Fruit fly (Drosophila melanogaster): ENCODE measurements around the gene TTLL1B.

TTLL1B gene

DNA sequence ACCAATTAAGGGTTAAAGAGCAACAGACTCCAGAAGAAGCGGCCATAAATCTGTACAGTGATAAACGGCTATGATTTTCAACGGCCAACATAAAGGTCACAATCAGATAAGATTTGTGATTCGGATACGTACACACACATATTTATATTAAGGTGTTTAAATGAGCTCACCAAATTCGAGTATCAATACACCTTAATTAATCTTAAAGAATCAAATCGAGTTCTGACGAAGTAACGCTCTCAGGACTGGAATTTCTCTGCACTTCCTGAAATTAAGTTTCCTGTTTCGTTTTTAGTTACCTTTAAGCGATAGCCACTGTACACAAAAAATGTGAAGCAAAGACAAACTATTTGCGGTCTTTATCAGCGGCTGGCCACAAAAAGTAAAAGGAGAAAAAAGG, 24.2 kb upstream of the TTLL1B start (continued):
- TF ChIP-seq gem (tag; optimal IDR thresholded peaks at IDR 0.05) (peak; percentile 34), Gug (GFP tag; IDR thresholded peaks at IDR 0.05) (peak; percentile 4; the same call in 1 of the 4 replicates), Hr78 (GFP tag; optimal IDR thresholded peaks at IDR 0.05) (peak in 1 of 2 experiments; percentile 2), row (GFP tag; IDR thresholded peaks at IDR 0.05) (peak; percentile 46; the same call in 2 of the 3 replicates), Blimp-1 (GFP tag; optimal IDR thresholded peaks at IDR 0.05) (peak; percentile 18), CG2712 (tag; optimal IDR thresholded peaks at IDR 0.05) (peak; percentile 48)

DNA sequence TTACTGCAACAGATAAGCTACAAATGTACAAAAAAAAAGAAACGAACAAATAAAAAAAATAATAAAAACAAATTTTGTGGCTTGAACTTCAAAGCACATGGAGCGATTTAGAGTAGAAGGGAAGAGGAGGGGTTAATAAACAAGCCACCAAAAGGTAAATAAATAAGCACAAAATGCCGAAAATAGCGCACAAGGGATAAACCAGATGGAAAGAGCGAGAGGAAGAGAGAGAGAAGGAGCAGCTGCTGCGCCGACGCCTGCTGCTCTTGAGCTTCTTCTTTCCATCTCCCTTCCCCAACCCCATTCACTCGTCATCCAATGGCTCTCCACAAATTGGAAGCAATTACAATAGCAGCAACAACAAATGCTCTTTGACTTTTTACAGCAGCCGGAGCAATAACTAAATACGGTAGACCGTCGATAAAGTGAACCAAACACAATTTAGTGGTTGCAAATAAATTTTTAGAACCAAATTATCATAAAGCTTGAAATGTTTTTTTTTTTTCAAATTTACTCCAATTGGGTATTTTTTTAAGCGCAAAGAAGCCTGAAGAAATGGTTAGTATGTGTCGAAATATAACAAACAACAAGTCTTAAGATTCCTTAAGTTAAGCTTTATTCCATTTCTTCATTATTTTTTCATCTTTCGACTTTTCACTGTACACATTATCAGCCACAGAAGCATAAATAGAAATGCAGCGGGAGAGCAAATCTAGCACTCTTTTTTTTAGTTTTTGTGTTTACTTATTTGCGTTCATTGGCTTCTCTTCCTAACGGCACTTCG, 23.5 kb upstream of the TTLL1B start:
- TF ChIP-seq CG10147 (GFP tag; optimal IDR thresholded peaks at IDR 0.05): peak; percentile 85
- peak; percentile 94 for TF ChIP-seq dmrt99B (tag; optimal IDR thresholded peaks at IDR 0.05)
- peak; percentile 91 for TF ChIP-seq Xbp1 (GFP tag; optimal IDR thresholded peaks at IDR 0.05)
- TF ChIP-seq lov (optimal IDR thresholded peaks at IDR 0.05): no peak
- no peak for TF ChIP-seq lov (GFP tag; IDR thresholded peaks at IDR 0.05)
- TF ChIP-seq nom (GFP tag; optimal IDR thresholded peaks at IDR 0.05): peak; percentile 57
- TF ChIP-seq CG8388 (GFP tag; optimal IDR thresholded peaks at IDR 0.05): peak; percentile 83
- no peak for TF ChIP-seq CG15479 (GFP tag; optimal IDR thresholded peaks at IDR 0.05)
- TF ChIP-seq org-1 (GFP tag; optimal IDR thresholded peaks at IDR 0.05): peak; percentile 81
- TF ChIP-seq CG15011 (GFP tag; optimal IDR thresholded peaks at IDR 0.05): peak; percentile 83
- TF ChIP-seq CG2116 (GFP tag; optimal IDR thresholded peaks at IDR 0.05): peak; percentile 58
- TF ChIP-seq Pdp1 (GFP tag; optimal IDR thresholded peaks at IDR 0.05): peak; percentile 78 to 84
- TF ChIP-seq CG5245 (GFP tag; optimal IDR thresholded peaks at IDR 0.05): peak; percentile 84
- peak; percentile 66 for TF ChIP-seq slou (GFP tag; optimal IDR thresholded peaks at IDR 0.05)
- peak; percentile 75 for TF ChIP-seq CG11560 (tag; IDR thresholded peaks at IDR 0.05)
- TF ChIP-seq YL-1 (GFP tag; optimal IDR thresholded peaks at IDR 0.05): peak; percentile 67
- peak; percentile 82 for TF ChIP-seq slp2 (GFP tag; optimal IDR thresholded peaks at IDR 0.05)
- peak; percentile 34; the same call in 1 of the 2 replicates for TF ChIP-seq CkIIα-i1 (GFP tag; IDR thresholded peaks at IDR 0.05)
- TF ChIP-seq Mes4 (GFP tag; optimal IDR thresholded peaks at IDR 0.05): peak; percentile 69
- TF ChIP-seq CG8478 (optimal IDR thresholded peaks at IDR 0.05): no peak
- TF ChIP-seq ewg (GFP tag; optimal IDR thresholded peaks at IDR 0.05): peak; percentile 88
- peak; percentile 51 for TF ChIP-seq Jarid2 (GFP tag; optimal IDR thresholded peaks at IDR 0.05)
- no peak for TF ChIP-seq Dfd (GFP tag; optimal IDR thresholded peaks at IDR 0.05)
- no peak for TF ChIP-seq CG6791 (GFP tag; IDR thresholded peaks at IDR 0.05; ENCODE audit: partially characterized antibody)
- peak; percentile 38 for TF ChIP-seq mirr (GFP tag; optimal IDR thresholded peaks at IDR 0.05)
- peak; percentile 89 for TF ChIP-seq slbo (GFP tag; IDR thresholded peaks at IDR 0.05)
- peak; percentile 41 for TF ChIP-seq Lim3 (GFP tag; IDR thresholded peaks at IDR 0.05)
- peak; percentile 87 for TF ChIP-seq Blimp-1 (GFP tag; optimal IDR thresholded peaks at IDR 0.05)
- TF ChIP-seq Dad (GFP tag; optimal IDR thresholded peaks at IDR 0.05): peak; percentile 88
- TF ChIP-seq CG12942 (GFP tag; optimal IDR thresholded peaks at IDR 0.05): peak; percentile 77
- peak; percentile 67 for TF ChIP-seq Ets97D (GFP tag; optimal IDR thresholded peaks at IDR 0.05)
- peak; percentile 91 for TF ChIP-seq CG13624 (GFP tag; optimal IDR thresholded peaks at IDR 0.05)
- TF ChIP-seq Doc2 (GFP tag; IDR thresholded peaks at IDR 0.05): peak; percentile 56; the same call in 1 of the 2 replicates
- no peak for TF ChIP-seq hb (GFP tag; IDR thresholded peaks at IDR 0.05; ENCODE audit: partially characterized antibody)
- peak; percentile 93 for TF ChIP-seq Sox102F (GFP tag; optimal IDR thresholded peaks at IDR 0.05)
- TF ChIP-seq CG10979 (tag; optimal IDR thresholded peaks at IDR 0.05): peak; percentile 91
- peak; percentile 81; the same call in 2 of the 3 replicates for TF ChIP-seq so (GFP tag; IDR thresholded peaks at IDR 0.05)
- TF ChIP-seq Dip3 (GFP tag; optimal IDR thresholded peaks at IDR 0.05): peak; percentile 76
- peak; percentile 59; the same call in 1 of the 2 replicates for TF ChIP-seq CG17612 (GFP tag; IDR thresholded peaks at IDR 0.05)
- TF ChIP-seq Ravus (GFP tag; IDR thresholded peaks at IDR 0.05): peak; percentile 21
- no peak for TF ChIP-seq h (optimal IDR thresholded peaks at IDR 0.05)
- TF ChIP-seq bigmax (GFP tag; optimal IDR thresholded peaks at IDR 0.05): no peak

Measured in whole organism, embryonic.